Worm (Caenorhabditis elegans): ENCODE results near the gene glb-1.

ce11 chrIII:8934378-8934777 is 11.3 kb upstream of the glb-1 start:
- TF ChIP-seq ces-1 (GFP tag; optimal IDR thresholded peaks at IDR 0.05) (no peak), daf-12 (tag; optimal IDR thresholded peaks at IDR 0.05) (no peak), nhr-76 (tag; optimal IDR thresholded peaks at IDR 0.05) (no peak)
